Worm (Caenorhabditis elegans) whole organism, mixed stage, embryonic: ENCODE measurements around the gene rgs-4.

ENCODE experiments used
- M03D4.4 ChIP-seq: sonication (generic microtip); optimal IDR thresholded peaks from 2 replicates; lab custom pipeline; 2017; ENCODE audit warnings: mild to moderate bottlenecking, missing genetic modification characterization, missing compliant biosample characterization
- blmp-1 ChIP-seq: fragments of 150-350 bp; optimal IDR thresholded peaks from 2 replicates; lab custom pipeline; 2014; ENCODE audit warnings: missing biosample characterization, missing genetic modification characterization
- ceh-43 ChIP-seq: fragments of 200-800 bp; sonication (Bioruptor generic); optimal IDR thresholded peaks from 2 replicates; lab custom pipeline; 2018; ENCODE audit warnings: mild to moderate bottlenecking, missing genetic modification characterization, moderate library complexity, missing compliant biosample characterization
- ceh-83 ChIP-seq: fragments of 200-800 bp; sonication (Bioruptor generic); optimal IDR thresholded peaks from 2 replicates; lab custom pipeline; 2018; ENCODE audit warnings: mild to moderate bottlenecking, missing genetic modification characterization, missing compliant biosample characterization
- ces-1 ChIP-seq: fragments of 150-350 bp; optimal IDR thresholded peaks from 2 replicates; lab custom pipeline; 2014; ENCODE audit warnings: missing biosample characterization, missing genetic modification reagents, missing genetic modification characterization
- cnd-1 ChIP-seq: fragments of 200-800 bp; sonication (Bioruptor generic); optimal IDR thresholded peaks from 2 replicates; lab custom pipeline; 2018; ENCODE audit warnings: mild to moderate bottlenecking, missing genetic modification characterization, missing compliant biosample characterization
- drap-1 ChIP-seq: fragments of 200-800 bp; sonication (Bioruptor generic); optimal IDR thresholded peaks from 3 replicates; lab custom pipeline; 2018; ENCODE audit warnings: mild to moderate bottlenecking, missing genetic modification characterization, missing compliant biosample characterization
- elt-1 ChIP-seq: sonication (generic microtip); optimal IDR thresholded peaks from 2 replicates; lab custom pipeline; 2017; ENCODE audit warnings: missing genetic modification characterization, mild to moderate bottlenecking, missing compliant biosample characterization, antibody characterized with exemption, moderate library complexity, borderline replicate concordance; ENCODE audit not compliant: insufficient read depth
- elt-3 ChIP-seq: fragments of 150-350 bp; optimal IDR thresholded peaks from 2 replicates; lab custom pipeline; 2014; ENCODE audit warnings: missing biosample characterization, missing genetic modification characterization
- flh-1 ChIP-seq: fragments of 200-800 bp; sonication (Bioruptor generic); optimal IDR thresholded peaks from 2 replicates; lab custom pipeline; 2018; ENCODE audit warnings: mild to moderate bottlenecking, missing genetic modification characterization, moderate library complexity, missing compliant biosample characterization
- ham-2 ChIP-seq: fragments of 200-800 bp; sonication (Bioruptor generic); optimal IDR thresholded peaks from 2 replicates; lab custom pipeline; 2018; ENCODE audit warnings: mild to moderate bottlenecking, missing genetic modification characterization, missing compliant biosample characterization
- hlh-1 ChIP-seq: fragments of 150-350 bp; optimal IDR thresholded peaks from 2 replicates; lab custom pipeline; 2014; ENCODE audit warnings: missing biosample characterization, missing genetic modification reagents, missing genetic modification characterization
- lin-13 ChIP-seq: fragments of 150-350 bp; optimal IDR thresholded peaks from 2 replicates; lab custom pipeline; 2014; ENCODE audit warnings: missing biosample characterization, missing genetic modification characterization
- lin-32 ChIP-seq: fragments of 200-800 bp; sonication (Bioruptor generic); optimal IDR thresholded peaks from 2 replicates; lab custom pipeline; 2018; ENCODE audit warnings: mild to moderate bottlenecking, missing genetic modification characterization, missing compliant biosample characterization
- lsy-2 ChIP-seq: fragments of 150-350 bp; optimal IDR thresholded peaks from 2 replicates; lab custom pipeline; 2014; ENCODE audit warnings: missing biosample characterization, missing genetic modification characterization
- mab-5 ChIP-seq: fragments of 150-350 bp; optimal IDR thresholded peaks from 2 replicates; lab custom pipeline; 2014; ENCODE audit warnings: missing biosample characterization, missing genetic modification characterization
- mep-1 ChIP-seq: fragments of 150-350 bp; optimal IDR thresholded peaks from 2 replicates; lab custom pipeline; 2017; ENCODE audit warnings: missing biosample characterization, missing genetic modification reagents, missing genetic modification characterization, inconsistent platforms
- mls-2 ChIP-seq: sonication (generic microtip); optimal IDR thresholded peaks from 2 replicates; lab custom pipeline; 2016; ENCODE audit warnings: mild to moderate bottlenecking, missing genetic modification characterization, moderate library complexity, missing compliant biosample characterization
- nhr-12 ChIP-seq: fragments of 150-350 bp; optimal IDR thresholded peaks from 2 replicates; lab custom pipeline; 2014; ENCODE audit warnings: missing biosample characterization, missing genetic modification characterization
- nhr-2 ChIP-seq: fragments of 150-350 bp; optimal IDR thresholded peaks from 2 replicates; lab custom pipeline; 2014; ENCODE audit warnings: missing biosample characterization, missing genetic modification characterization
- nhr-28 ChIP-seq: fragments of 150-350 bp; optimal IDR thresholded peaks from 2 replicates; lab custom pipeline; 2014; ENCODE audit warnings: missing biosample characterization, missing genetic modification characterization
- pha-4 ChIP-seq: fragments of 150-350 bp; optimal IDR thresholded peaks from 2 replicates; lab custom pipeline; 2018; ENCODE audit warnings: missing biosample characterization, missing genetic modification reagents, missing genetic modification characterization
- sem-2 ChIP-seq: fragments of 200-800 bp; sonication (Bioruptor generic); optimal IDR thresholded peaks from 2 replicates; lab custom pipeline; 2018; ENCODE audit warnings: mild to moderate bottlenecking, missing genetic modification characterization, missing compliant biosample characterization
- snpc-4 ChIP-seq: fragments of 150-350 bp; optimal IDR thresholded peaks from 2 replicates; lab custom pipeline; 2014; ENCODE audit warnings: missing biosample characterization, missing genetic modification characterization
- sptf-1 ChIP-seq: sonication (generic microtip); optimal IDR thresholded peaks from 2 replicates; lab custom pipeline; 2017; ENCODE audit warnings: mild to moderate bottlenecking, missing genetic modification characterization, moderate library complexity, missing compliant biosample characterization
- tbx-8 ChIP-seq: fragments of 200-800 bp; sonication (Bioruptor generic); optimal IDR thresholded peaks from 2 replicates; lab custom pipeline; 2018; ENCODE audit warnings: mild to moderate bottlenecking, missing genetic modification characterization, moderate library complexity, missing compliant biosample characterization
- unc-120 ChIP-seq: sonication (generic microtip); optimal IDR thresholded peaks from 2 replicates; lab custom pipeline; 2017; ENCODE audit warnings: missing genetic modification characterization, missing compliant biosample characterization; ENCODE audit not compliant: poor library complexity, severe bottlenecking
- unc-39 ChIP-seq: fragments of 150-350 bp; optimal IDR thresholded peaks from 2 replicates; lab custom pipeline; 2014; ENCODE audit warnings: missing biosample characterization, missing genetic modification characterization
- unc-62 ChIP-seq: fragments of 150-350 bp; optimal IDR thresholded peaks from 2 replicates; lab custom pipeline; 2014; ENCODE audit warnings: missing biosample characterization, missing genetic modification reagents, missing genetic modification characterization

The rgs-4 gene

ce11 chrII:12669882-12670281 is 15.3 kb downstream of the rgs-4 start:
- TF ChIP-seq snpc-4 (tag; lab: Kevin White, UChicago) (no peak), ceh-83 (GFP tag; lab: Kevin White, UChicago) (no peak), tbx-8 (no peak), mab-5 (no peak), elt-3 (no peak), elt-1 (tag; lab: Kevin White, UChicago) (no peak)

DNA sequence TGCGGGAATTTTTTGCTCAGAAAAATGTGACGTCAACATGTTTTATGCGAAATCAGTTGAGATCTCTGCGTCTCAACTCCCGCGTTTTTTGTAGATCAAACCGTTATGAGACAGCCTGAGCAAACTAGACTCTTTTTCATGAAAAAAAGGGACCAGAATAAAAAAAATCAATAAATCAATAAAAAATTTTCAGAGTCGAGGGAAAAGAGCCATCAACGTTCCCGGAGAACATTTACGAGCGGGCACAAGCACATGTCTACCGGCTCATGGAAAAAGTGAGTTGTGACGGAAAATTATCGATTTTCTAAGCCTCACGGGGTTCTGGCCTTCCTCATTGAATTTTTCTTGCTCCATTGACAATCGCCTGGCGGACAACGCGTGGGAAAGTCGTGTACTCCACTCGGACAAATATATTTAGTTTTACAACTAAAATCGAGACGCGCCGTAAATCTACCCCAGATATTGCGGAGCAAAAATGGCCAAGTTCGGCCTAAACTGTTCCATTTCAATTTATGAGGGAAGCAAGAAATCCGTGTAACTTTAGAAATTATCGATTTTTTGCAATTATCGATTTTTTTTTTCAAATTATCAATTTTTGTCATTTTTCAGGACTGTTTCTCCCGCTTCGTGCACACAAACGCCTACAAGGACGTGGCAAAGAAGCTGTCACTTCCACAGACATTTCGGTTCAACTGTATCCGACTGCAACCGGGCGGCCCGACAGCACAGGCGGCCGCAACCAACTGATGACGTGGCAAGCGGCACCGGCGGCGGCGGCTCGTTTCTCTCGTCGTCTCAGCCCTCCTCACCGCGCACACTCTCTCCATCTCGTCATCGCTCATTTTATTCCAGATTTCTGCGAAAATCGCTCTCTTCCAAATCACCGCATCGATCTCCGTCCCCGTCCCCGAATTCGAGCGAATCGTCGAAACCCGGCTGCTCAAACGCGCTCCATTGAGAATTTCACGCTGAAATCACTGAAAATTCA is 16.6 kb downstream of the rgs-4 start:
- no peak for TF ChIP-seq nhr-28
- TF ChIP-seq pha-4 (tag; lab: Kevin White, UChicago), result no peak

DNA sequence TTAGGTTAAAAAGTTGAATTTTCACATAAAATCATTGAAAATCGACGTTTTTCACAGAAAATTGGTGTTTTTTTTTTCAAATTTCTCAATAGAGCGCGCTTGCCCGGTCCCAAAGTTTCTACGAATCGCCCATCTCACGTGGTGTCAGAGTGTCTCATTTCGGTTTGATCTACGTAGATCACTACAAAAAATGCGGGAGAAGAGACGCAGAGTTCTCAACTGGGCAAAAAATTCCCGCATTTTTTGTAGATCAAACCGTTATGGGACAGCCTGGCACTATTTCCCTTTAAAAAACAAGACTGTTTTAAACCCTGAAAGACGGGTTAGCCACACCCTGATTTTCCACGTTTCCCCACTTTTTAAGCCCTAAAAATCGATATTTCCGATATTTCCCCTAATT is 17.3 kb downstream of the rgs-4 start:
- TF ChIP-seq mls-2 (tag; lab: Kevin White, UChicago), result no peak
- TF ChIP-seq ces-1 (GFP tag; lab: Kevin White, UChicago), result no peak
- no peak for TF ChIP-seq unc-120
- TF ChIP-seq cnd-1 (tag; lab: Kevin White, UChicago), result no peak
- TF ChIP-seq, all 35 proteins: peak for 0

DNA sequence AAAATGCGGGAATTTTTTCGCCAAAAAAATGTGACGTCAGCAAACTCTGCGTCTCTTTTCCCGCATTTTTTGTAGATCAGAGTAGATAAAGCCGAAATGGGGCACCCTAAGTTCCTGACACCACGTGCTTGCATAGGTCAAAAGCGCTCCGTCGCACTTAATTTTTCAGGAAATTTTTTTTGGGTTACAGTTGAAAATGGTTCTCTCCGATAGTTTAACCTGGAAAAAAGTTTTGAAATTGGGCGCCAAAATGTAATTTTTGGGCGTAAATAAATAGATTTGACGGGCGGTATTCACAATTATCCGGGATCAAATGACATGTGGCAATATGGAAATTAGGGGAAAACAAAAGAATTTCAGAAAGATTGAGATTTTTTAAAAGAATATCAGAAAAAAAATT is 18.0 kb downstream of the rgs-4 start:
- TF ChIP-seq hlh-1 (tag; lab: Kevin White, UChicago), result no peak
- TF ChIP-seq, all 35 proteins: peak for 0

DNA sequence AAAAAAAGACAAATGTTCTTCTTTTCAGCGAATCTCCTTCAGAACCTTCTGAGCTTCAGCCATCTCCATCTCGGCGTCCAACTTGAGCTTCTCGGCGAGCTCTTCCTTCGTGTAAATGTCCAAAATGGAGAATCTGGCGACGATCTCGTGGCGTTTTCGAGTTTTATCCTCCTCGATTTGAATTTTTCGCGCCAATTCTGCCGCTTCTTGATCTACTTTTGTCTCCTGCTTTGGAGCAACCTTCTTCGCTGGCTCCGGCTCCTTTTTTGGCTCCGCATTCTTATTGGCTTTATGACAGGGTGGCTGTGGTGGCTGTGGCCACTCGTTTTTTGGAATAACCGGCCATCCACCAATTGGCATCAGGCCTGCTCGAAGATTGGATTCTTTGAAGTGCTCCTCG is 18.8 kb downstream of the rgs-4 start:
- TF ChIP-seq nhr-12 (tag; lab: Kevin White, UChicago), result no peak
- no peak for TF ChIP-seq mab-5
- no peak for TF ChIP-seq mep-1 (tag; lab: Kevin White, UChicago)
- TF ChIP-seq elt-3, result no peak
- TF ChIP-seq snpc-4 (tag; lab: Kevin White, UChicago), result no peak
- no peak for TF ChIP-seq elt-1 (tag; lab: Kevin White, UChicago)
- no peak for TF ChIP-seq sem-2
- TF ChIP-seq nhr-28, result no peak
- TF ChIP-seq hlh-1 (tag; lab: Kevin White, UChicago), result no peak
- no peak for TF ChIP-seq nhr-2 (tag; lab: Kevin White, UChicago)
- TF ChIP-seq lin-13 (tag; lab: Kevin White, UChicago), result no peak
- TF ChIP-seq lsy-2 (tag; lab: Kevin White, UChicago), result no peak
- TF ChIP-seq unc-62, result no peak
- TF ChIP-seq lin-32 (GFP tag; lab: Kevin White, UChicago), result no peak
- TF ChIP-seq M03D4.4 (tag; lab: Kevin White, UChicago), result no peak
- no peak for TF ChIP-seq sptf-1 (tag; lab: Kevin White, UChicago)
- no peak for TF ChIP-seq unc-120
- no peak for TF ChIP-seq ham-2 (GFP tag; lab: Kevin White, UChicago)

ce11 chrII:12677710-12677974 is 23.1 kb downstream of the rgs-4 start, which contains the start of gene Y38E10A.22:
Gene Y38E10A.22 (minus strand): TSS chrII:12677810.
- no peak for TF ChIP-seq sptf-1 (tag; lab: Kevin White, UChicago)
- TF ChIP-seq ceh-83 (GFP tag; lab: Kevin White, UChicago), result no peak
- no peak for TF ChIP-seq M03D4.4 (tag; lab: Kevin White, UChicago)
- TF ChIP-seq nhr-28, result no peak
- no peak for TF ChIP-seq blmp-1 (tag; lab: Kevin White, UChicago)
- TF ChIP-seq mab-5, result no peak
- TF ChIP-seq ceh-43 (GFP tag; lab: Kevin White, UChicago), result no peak
- no peak for TF ChIP-seq flh-1
- TF ChIP-seq unc-120, result no peak
- no peak for TF ChIP-seq nhr-12 (tag; lab: Kevin White, UChicago)
- TF ChIP-seq lin-13 (tag; lab: Kevin White, UChicago), result no peak
- TF ChIP-seq unc-62, result no peak
- TF ChIP-seq drap-1 (GFP tag; lab: Kevin White, UChicago), result no peak
- no peak for TF ChIP-seq unc-39 (tag; lab: Kevin White, UChicago)
- TF ChIP-seq mep-1 (tag; lab: Kevin White, UChicago), result no peak
- TF ChIP-seq mls-2 (tag; lab: Kevin White, UChicago), result no peak
